Worm (Caenorhabditis elegans): ENCODE measurements around the gene R02F2.1.

DNA sequence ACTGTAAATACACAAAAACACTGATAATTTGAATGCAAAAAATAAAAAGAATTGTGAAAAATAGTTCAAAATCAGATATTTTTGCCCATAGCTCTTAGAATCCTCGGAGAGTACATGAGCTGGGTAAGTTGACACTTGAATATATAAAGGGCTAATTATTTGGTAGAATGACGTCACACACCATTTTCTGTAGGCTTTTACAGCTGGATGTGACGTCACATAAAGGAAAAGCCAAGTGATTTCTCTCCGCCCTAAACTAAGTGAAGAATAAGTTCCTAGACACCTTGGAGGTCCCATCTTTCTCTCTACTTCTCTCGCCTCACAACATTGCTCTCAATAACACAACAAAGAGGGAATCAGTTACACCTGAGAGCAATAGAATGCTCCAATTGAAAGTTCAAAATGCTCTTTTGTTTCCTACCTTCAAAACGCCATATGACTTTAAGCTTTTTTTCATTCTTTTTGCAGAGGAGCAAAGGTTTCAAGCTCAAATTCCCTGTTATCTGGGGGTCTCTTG lies 14.5 kb upstream of the R02F2.1 start, which contains the start of gene osg-1:
- TF ChIP-seq F13C5.2 (tag; optimal IDR thresholded peaks at IDR 0.05) (no peak), aly-1 (tag; optimal IDR thresholded peaks at IDR 0.05) (no peak), ama-1 (optimal IDR thresholded peaks at IDR 0.05) (no peak), ceh-13 (GFP tag; optimal IDR thresholded peaks at IDR 0.05) (no peak), hnd-1 (tag; optimal IDR thresholded peaks at IDR 0.05) (no peak), scrt-1 (GFP tag; IDR thresholded peaks at IDR 0.05) (no peak), flt-1 (GFP tag; IDR thresholded peaks at IDR 0.05) (no peak), pes-1 (GFP tag; IDR thresholded peaks at IDR 0.05) (no peak), sea-1 (GFP tag; conservative IDR thresholded peaks at IDR 0.05) (no peak), B0310.2 (tag; optimal IDR thresholded peaks at IDR 0.05) (no peak), tbx-37 (GFP tag; conservative IDR thresholded peaks at IDR 0.05) (no peak), hmg-4 (GFP tag; optimal IDR thresholded peaks at IDR 0.05) (no peak)

Data from whole organism, early embryonic.